Worm (Caenorhabditis elegans) whole organism, L2 larva: Measurements from ENCODE around the gene M05D6.9.

ENCODE experiments used
- ama-1 ChIP-seq: fragments of 150-350 bp; optimal IDR thresholded peaks from 2 replicates; lab custom pipeline; 2018; ENCODE audit warnings: inconsistent platforms
- egl-27 ChIP-seq: sonication (generic microtip); optimal IDR thresholded peaks from 3 replicates; lab custom pipeline; 2017; ENCODE audit warnings: missing biosample characterization, missing genetic modification reagents, missing genetic modification characterization
- lin-39 ChIP-seq: fragments of 150-350 bp; optimal IDR thresholded peaks from 2 replicates; lab custom pipeline; 2014; ENCODE audit warnings: missing biosample characterization, missing genetic modification reagents, missing genetic modification characterization
- mdl-1 ChIP-seq, 2 experiments: fragments of 150-350 bp in 1 of 2; sonication (generic microtip) in 1 of 2; optimal IDR thresholded peaks; 2 replicates each; lab custom pipeline; 2017; ENCODE audit warnings: missing biosample characterization in 2 of 2, missing genetic modification characterization in 2 of 2
- nhr-10 ChIP-seq: sonication (generic microtip); optimal IDR thresholded peaks from 2 replicates; lab custom pipeline; 2017; ENCODE audit warnings: missing biosample characterization, missing genetic modification characterization
- nhr-237 ChIP-seq: fragments of 150-350 bp; optimal IDR thresholded peaks from 2 replicates; lab custom pipeline; 2014; ENCODE audit warnings: missing biosample characterization, missing genetic modification characterization
- nhr-25 ChIP-seq: fragments of 150-350 bp; sonication (generic microtip); optimal IDR thresholded peaks from 3 replicates; lab custom pipeline; 2014; ENCODE audit warnings: missing biosample characterization, missing genetic modification characterization

- no peak for TF ChIP-seq lin-39 (tag; lab: Kevin White, UChicago)
- TF ChIP-seq nhr-25: no peak
- TF ChIP-seq nhr-10 (tag; lab: Kevin White, UChicago): no peak
- no peak for TF ChIP-seq egl-27 (tag; lab: Kevin White, UChicago)
- no peak for TF ChIP-seq mdl-1 (tag; optimal IDR thresholded peaks at IDR 0.05; lab: Kevin White, UChicago)
- TF ChIP-seq ama-1: no peak
- TF ChIP-seq nhr-237 (tag; lab: Kevin White, UChicago): no peak
Measured at ce11 chrII:8516783-8517182, 22.7 kb downstream of the M05D6.9 start, which contains the start of gene rnh-2.
